Worm (Caenorhabditis elegans): ENCODE results near the gene mpz-3.

DNA sequence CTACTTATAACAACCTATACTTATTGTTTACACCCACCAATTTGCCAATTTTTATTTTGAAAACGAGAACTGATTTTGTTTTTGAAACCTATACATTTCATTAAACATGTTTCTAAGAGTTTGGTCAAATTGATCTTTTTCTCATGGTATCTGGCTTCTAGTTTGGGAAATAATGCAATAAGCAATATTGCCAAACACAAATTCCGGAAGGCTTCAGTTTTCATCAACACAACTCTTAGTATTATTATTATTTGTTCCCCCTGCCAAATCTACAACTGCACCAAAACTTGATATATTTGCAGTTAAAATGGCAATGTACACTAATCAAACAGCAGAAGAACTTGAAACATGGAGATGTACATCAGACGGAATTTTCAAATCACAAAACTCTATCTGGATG lies 3.5 kb upstream of the mpz-3 start, which contains the start of gene sra-27:
- TF ChIP-seq him-1 (tag; optimal IDR thresholded peaks at IDR 0.05), result no peak
- TF ChIP-seq W03F9.2 (tag; optimal IDR thresholded peaks at IDR 0.05), result no peak
